Fruit fly (Drosophila melanogaster) whole organism: ENCODE measurements around the gene Cyp4d14.

Experiments used
- CG8478 ChIP-seq: fragments of >200 bp; optimal IDR thresholded peaks from 2 replicates; lab custom pipeline; 2018; ENCODE audit warnings: inconsistent platforms
- Dll ChIP-seq: fragments of >200 bp; optimal IDR thresholded peaks from 2 replicates; lab custom pipeline; 2017
- EcR ChIP-seq, 2 experiments: fragments of >200 bp; optimal IDR thresholded peaks; 2 replicates each; lab custom pipeline; 2017; ENCODE audit warnings: missing biosample characterization in 2 of 2, missing genetic modification characterization in 2 of 2, missing genetic modification reagents in 2 of 2
- pan ChIP-seq: fragments of >200 bp; optimal IDR thresholded peaks from 2 replicates; lab custom pipeline; 2017

DNA sequence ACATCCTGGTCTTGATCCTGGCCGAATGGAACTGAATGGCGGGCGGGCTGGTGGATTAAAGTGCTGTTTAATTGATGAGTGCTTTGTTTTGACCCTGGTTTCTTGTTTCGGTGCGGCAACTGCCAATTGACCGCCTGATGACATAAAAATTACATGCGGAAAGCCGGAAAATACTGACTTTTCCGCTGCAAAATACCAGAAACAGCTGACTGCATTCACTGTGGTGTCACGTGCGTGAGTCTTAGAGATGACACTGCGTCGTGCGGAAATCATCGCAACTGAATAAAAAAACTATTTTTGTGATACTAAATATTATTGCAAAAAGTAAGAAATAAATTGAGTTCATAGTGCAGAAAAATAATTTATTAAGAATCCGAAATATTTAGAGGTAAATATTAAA lies 25.6 kb downstream of the Cyp4d14 start, which contains the start of gene bcn92:
- no peak for TF ChIP-seq pan (lab: Kevin White, UChicago)
- no peak for TF ChIP-seq Dll
- no peak for TF ChIP-seq EcR (GFP tag; optimal IDR thresholded peaks at IDR 0.05; lab: Kevin White, UChicago)
- no peak for TF ChIP-seq CG8478 (lab: Kevin White, UChicago)
